Worm (Caenorhabditis elegans) whole organism, early embryonic: ENCODE data around the gene F42A9.11.

Experiments used
- B0310.2 ChIP-seq: sonication (generic microtip); optimal IDR thresholded peaks from 2 replicates; lab custom pipeline; 2016; ENCODE audit warnings: mild to moderate bottlenecking, missing genetic modification characterization, missing compliant biosample characterization
- F13C5.2 ChIP-seq: sonication (generic microtip); optimal IDR thresholded peaks from 2 replicates; lab custom pipeline; 2017; ENCODE audit warnings: mild to moderate bottlenecking, missing genetic modification characterization, inconsistent platforms, missing compliant biosample characterization
- aly-1 ChIP-seq: sonication (generic microtip); optimal IDR thresholded peaks from 2 replicates; lab custom pipeline; 2016; ENCODE audit warnings: missing genetic modification characterization, missing compliant biosample characterization
- ama-1 ChIP-seq: fragments of 150-350 bp; optimal IDR thresholded peaks from 2 replicates; lab custom pipeline; 2014
- ceh-13 ChIP-seq: fragments of 200-800 bp; sonication (Bioruptor generic); optimal IDR thresholded peaks from 2 replicates; lab custom pipeline; 2018; ENCODE audit warnings: mild to moderate bottlenecking, missing genetic modification characterization, missing compliant biosample characterization
- ceh-36 ChIP-seq: sonication (generic microtip); optimal IDR thresholded peaks from 2 replicates; lab custom pipeline; 2016; ENCODE audit warnings: missing genetic modification characterization, inconsistent platforms, missing compliant biosample characterization
- ets-7 ChIP-seq: sonication (generic microtip); optimal IDR thresholded peaks from 2 replicates; lab custom pipeline; 2016; ENCODE audit warnings: missing genotype, missing genetic modification characterization, missing compliant biosample characterization
- flt-1 ChIP-seq: fragments of 200-800 bp; sonication (Bioruptor generic); IDR thresholded peaks from 2 replicates; pipeline ENCODE4 v1.3.6; 2022; ENCODE audit warnings: missing genetic modification characterization, missing compliant biosample characterization
- hmbx-1 ChIP-seq: sonication (generic microtip); optimal IDR thresholded peaks from 2 replicates; lab custom pipeline; 2016; ENCODE audit warnings: mild to moderate bottlenecking, missing genetic modification characterization, missing compliant biosample characterization
- hmg-4 ChIP-seq: fragments of 200-800 bp; sonication (Bioruptor generic); optimal IDR thresholded peaks from 2 replicates; lab custom pipeline; 2018; ENCODE audit warnings: mild to moderate bottlenecking, missing genetic modification characterization, missing compliant biosample characterization
- hnd-1 ChIP-seq: sonication (generic microtip); optimal IDR thresholded peaks from 2 replicates; lab custom pipeline; 2016; ENCODE audit warnings: missing genetic modification characterization, missing compliant biosample characterization
- pes-1 ChIP-seq: fragments of 200-800 bp; sonication (Bioruptor generic); IDR thresholded peaks from 2 replicates; pipeline ENCODE4 v1.3.6; 2022; ENCODE audit warnings: missing genetic modification reagents, missing genetic modification characterization, missing compliant biosample characterization
- scrt-1 ChIP-seq: fragments of 200-800 bp; sonication (Bioruptor generic); IDR thresholded peaks from 2 replicates; pipeline ENCODE4 v1.3.6; 2022; ENCODE audit warnings: missing genetic modification characterization, missing compliant biosample characterization
- sea-1 ChIP-seq: fragments of 200-800 bp; sonication (Bioruptor generic); conservative IDR thresholded peaks from 2 replicates; pipeline ENCODE4 v1.3.6; 2022; ENCODE audit warnings: missing genetic modification characterization, missing compliant biosample characterization
- tbx-11 ChIP-seq: fragments of 200-800 bp; sonication (Bioruptor generic); IDR thresholded peaks from 2 replicates; pipeline ENCODE4 v1.3.6; 2022; ENCODE audit warnings: missing genetic modification characterization, missing compliant biosample characterization
- tbx-37 ChIP-seq: fragments of 200-800 bp; sonication (Bioruptor generic); conservative IDR thresholded peaks from 2 replicates; pipeline ENCODE4 v1.3.6; 2022; ENCODE audit warnings: missing genetic modification reagents, missing genetic modification characterization, missing compliant biosample characterization
- tra-4 ChIP-seq: sonication (generic microtip); optimal IDR thresholded peaks from 2 replicates; lab custom pipeline; 2017; ENCODE audit warnings: missing genetic modification characterization, missing compliant biosample characterization

F42A9.11 gene

ce11 chrIV:8653592-8653991 is 26.2 kb downstream of the F42A9.11 start, which contains the start of gene C49C8.5:
C49C8.5 (minus strand) TSS chrIV:8653664.
- TF ChIP-seq ceh-13 (GFP tag; lab: Kevin White, UChicago) (no peak), flt-1 (GFP tag; lab: Robert Waterston, UW) (no peak), ceh-36 (tag; lab: Kevin White, UChicago) (no peak), tbx-37 (no peak), F13C5.2 (tag; lab: Kevin White, UChicago) (no peak), scrt-1 (GFP tag; lab: Robert Waterston, UW) (no peak), aly-1 (no peak), ama-1 (lab: Kevin White, UChicago) (no peak), tra-4 (tag; lab: Kevin White, UChicago) (no peak), B0310.2 (tag; lab: Kevin White, UChicago) (no peak), hmbx-1 (tag; lab: Kevin White, UChicago) (no peak), pes-1 (GFP tag; lab: Robert Waterston, UW) (no peak), hmg-4 (GFP tag; lab: Kevin White, UChicago) (no peak), sea-1 (no peak), ets-7 (tag; lab: Kevin White, UChicago) (no peak), hnd-1 (tag; lab: Kevin White, UChicago) (no peak)

- no peak for TF ChIP-seq flt-1 (GFP tag; lab: Robert Waterston, UW)
- no peak for TF ChIP-seq F13C5.2 (tag; lab: Kevin White, UChicago)
- no peak for TF ChIP-seq B0310.2 (tag; lab: Kevin White, UChicago)
- no peak for TF ChIP-seq hnd-1 (tag; lab: Kevin White, UChicago)
- no peak for TF ChIP-seq tra-4 (tag; lab: Kevin White, UChicago)
- TF ChIP-seq ceh-13 (GFP tag; lab: Kevin White, UChicago) = no peak
- TF ChIP-seq tbx-37 = no peak
- TF ChIP-seq ets-7 (tag; lab: Kevin White, UChicago) = no peak
- no peak for TF ChIP-seq ceh-36 (tag; lab: Kevin White, UChicago)
- TF ChIP-seq ama-1 (lab: Kevin White, UChicago) = no peak
- TF ChIP-seq scrt-1 (GFP tag; lab: Robert Waterston, UW) = no peak
- TF ChIP-seq tbx-11 = no peak
- TF ChIP-seq sea-1 = no peak
- TF ChIP-seq aly-1 = no peak
- no peak for TF ChIP-seq hmg-4 (GFP tag; lab: Kevin White, UChicago)
- no peak for TF ChIP-seq pes-1 (GFP tag; lab: Robert Waterston, UW)
- no peak for TF ChIP-seq hmbx-1 (tag; lab: Kevin White, UChicago)
These were observed 26.7 kb downstream of the F42A9.11 start, which contains the start of gene C49C8.1 for ce11 chrIV:8654115-8654628. C49C8.1 (plus strand) TSS chrIV:8654578.

ce11 chrIV:8658122-8658521 is 30.7 kb downstream of the F42A9.11 start, which contains the start of gene C49C8.6:
C49C8.6 (minus strand) TSS chrIV:8658222.
- TF ChIP-seq B0310.2 (tag; lab: Kevin White, UChicago) = no peak
- no peak for TF ChIP-seq pes-1 (GFP tag; lab: Robert Waterston, UW)
- TF ChIP-seq ets-7 (tag; lab: Kevin White, UChicago) = no peak
- TF ChIP-seq flt-1 (GFP tag; lab: Robert Waterston, UW) = no peak
- no peak for TF ChIP-seq ama-1 (lab: Kevin White, UChicago)
- TF ChIP-seq ceh-13 (GFP tag; lab: Kevin White, UChicago) = no peak

ce11 chrIV:8665778-8666177 is 38.3 kb downstream of the F42A9.11 start:
- TF ChIP-seq ets-7 (tag; lab: Kevin White, UChicago) = no peak
- TF ChIP-seq hmbx-1 (tag; lab: Kevin White, UChicago) = no peak
- no peak for TF ChIP-seq sea-1
- TF ChIP-seq ama-1 (lab: Kevin White, UChicago) = no peak
- no peak for TF ChIP-seq flt-1 (GFP tag; lab: Robert Waterston, UW)
- TF ChIP-seq ceh-36 (tag; lab: Kevin White, UChicago) = no peak
- TF ChIP-seq tra-4 (tag; lab: Kevin White, UChicago) = no peak
- no peak for TF ChIP-seq aly-1
- no peak for TF ChIP-seq hnd-1 (tag; lab: Kevin White, UChicago)
- TF ChIP-seq F13C5.2 (tag; lab: Kevin White, UChicago) = no peak
- no peak for TF ChIP-seq ceh-13 (GFP tag; lab: Kevin White, UChicago)
- TF ChIP-seq hmg-4 (GFP tag; lab: Kevin White, UChicago) = no peak
- TF ChIP-seq pes-1 (GFP tag; lab: Robert Waterston, UW) = no peak
- TF ChIP-seq B0310.2 (tag; lab: Kevin White, UChicago) = no peak
- no peak for TF ChIP-seq tbx-37
- no peak for TF ChIP-seq scrt-1 (GFP tag; lab: Robert Waterston, UW)
- no peak for TF ChIP-seq tbx-11

ce11 chrIV:8668635-8669034 is 41.2 kb downstream of the F42A9.11 start, which contains the start of gene cdh-5:
cdh-5 (plus strand) TSS chrIV:8668935.
- TF ChIP-seq aly-1 (no peak), F13C5.2 (tag; lab: Kevin White, UChicago) (no peak), tbx-37 (no peak)

- TF ChIP-seq ets-7 (tag; lab: Kevin White, UChicago) (no peak), B0310.2 (tag; lab: Kevin White, UChicago) (no peak), flt-1 (GFP tag; lab: Robert Waterston, UW) (no peak), hmg-4 (GFP tag; lab: Kevin White, UChicago) (no peak), ceh-36 (tag; lab: Kevin White, UChicago) (no peak), scrt-1 (GFP tag; lab: Robert Waterston, UW) (no peak), pes-1 (GFP tag; lab: Robert Waterston, UW) (no peak), tra-4 (tag; lab: Kevin White, UChicago) (no peak), F13C5.2 (tag; lab: Kevin White, UChicago) (no peak), ama-1 (lab: Kevin White, UChicago) (no peak), sea-1 (no peak), tbx-37 (no peak)
These were observed 46.4 kb downstream of the F42A9.11 start for ce11 chrIV:8673733-8674375.

ce11 chrIV:8677303-8677702 is 49.9 kb downstream of the F42A9.11 start, which contains the start of gene F08B4.8:
F08B4.8 (plus strand) TSS chrIV:8677603.
- TF ChIP-seq tra-4 (tag; lab: Kevin White, UChicago) (no peak), tbx-37 (no peak), F13C5.2 (tag; lab: Kevin White, UChicago) (no peak), aly-1 (no peak), scrt-1 (GFP tag; lab: Robert Waterston, UW) (no peak), sea-1 (no peak), B0310.2 (tag; lab: Kevin White, UChicago) (no peak), pes-1 (GFP tag; lab: Robert Waterston, UW) (no peak), hmbx-1 (tag; lab: Kevin White, UChicago) (no peak), ets-7 (tag; lab: Kevin White, UChicago) (no peak), flt-1 (GFP tag; lab: Robert Waterston, UW) (no peak)
